Fruit fly (Drosophila melanogaster): ENCODE data around the gene rho.
A peak's percentile ranks its signal among the peaks of the same experiment; 100 is the strongest.

Gene rho

DNA sequence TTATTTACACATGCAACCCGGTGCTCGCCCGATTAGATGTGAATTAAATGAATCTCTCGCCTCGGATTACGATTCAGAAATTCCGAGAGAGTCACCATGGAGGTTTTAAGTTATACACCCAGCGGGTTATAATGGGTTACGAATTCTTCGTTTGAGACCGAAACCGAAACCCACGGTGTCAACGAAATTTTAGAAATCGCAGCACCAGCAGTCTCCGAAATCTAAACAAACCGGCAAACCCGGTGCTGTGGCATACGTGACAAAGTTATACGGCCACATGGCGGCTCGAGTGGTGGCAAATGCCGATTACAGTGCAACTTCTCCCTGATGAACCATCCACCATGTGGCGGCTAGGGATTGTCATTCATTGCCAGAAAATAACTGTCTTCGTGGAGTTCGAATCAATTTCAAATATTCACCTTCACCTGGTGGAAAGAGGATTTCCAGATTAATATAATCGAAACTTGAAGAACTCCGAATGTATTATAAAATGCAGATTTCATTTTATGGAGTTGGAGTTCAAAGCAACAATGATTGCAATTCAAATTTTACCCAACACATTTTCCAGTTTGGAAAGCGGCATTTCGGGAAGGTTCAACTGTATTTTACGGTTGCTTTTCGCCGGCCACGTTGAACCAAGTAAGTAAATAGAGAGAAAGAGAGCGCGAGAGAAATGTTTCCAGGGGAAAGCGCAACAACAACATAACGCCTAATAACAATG, 52.4 kb downstream of the rho start (continued):
- TF ChIP-seq sr (GFP tag; IDR thresholded peaks at IDR 0.05) (no peak), CG31388 (GFP tag; optimal IDR thresholded peaks at IDR 0.05) (peak; percentile 32), Opbp (GFP tag; IDR thresholded peaks at IDR 0.05; ENCODE audit: partially characterized antibody) (no peak), repo (GFP tag; optimal IDR thresholded peaks at IDR 0.05) (peak; percentile 43), maf-S (GFP tag; optimal IDR thresholded peaks at IDR 0.05) (peak; percentile 31), CG18476 (GFP tag; optimal IDR thresholded peaks at IDR 0.05) (peak; percentile 68), peb (GFP tag; IDR thresholded peaks at IDR 0.05) (peak; percentile 47; the same call in 1 of the 2 replicates), ssp (GFP tag; IDR thresholded peaks at IDR 0.05) (peak; percentile 41; the same call in 1 of the 2 replicates), nmo (GFP tag; optimal IDR thresholded peaks at IDR 0.05) (peak; percentile 85), CG9817 (tag; optimal IDR thresholded peaks at IDR 0.05) (peak; percentile 66), Dfd (GFP tag; optimal IDR thresholded peaks at IDR 0.05) (no peak), dmrt11E (tag; optimal IDR thresholded peaks at IDR 0.05) (peak; percentile 78), CG7839 (tag; optimal IDR thresholded peaks at IDR 0.05) (peak; percentile 80), p53 (GFP tag; optimal IDR thresholded peaks at IDR 0.05) (no peak), Med (GFP tag) (peak; percentile 93), ERR (GFP tag; optimal IDR thresholded peaks at IDR 0.05) (no peak), CG12155 (GFP tag; optimal IDR thresholded peaks at IDR 0.05) (peak; percentile 64), fu2 (GFP tag; optimal IDR thresholded peaks at IDR 0.05) (peak; percentile 24), CG14014 (GFP tag; IDR thresholded peaks at IDR 0.05) (peak; percentile 49; the same call in 1 of the 2 replicates), BEAF-32 (GFP tag; optimal IDR thresholded peaks at IDR 0.05) (no peak), CG5953 (GFP tag; IDR thresholded peaks at IDR 0.05) (peak; percentile 51; the same call in 1 of the 2 replicates), CG13123 (GFP tag; optimal IDR thresholded peaks at IDR 0.05) (peak; percentile 42), HLH3B (GFP tag; IDR thresholded peaks at IDR 0.05) (peak; percentile 53; the same call in 1 of the 2 replicates), Scr (GFP tag; IDR thresholded peaks at IDR 0.05; ENCODE audit: partially characterized antibody) (no peak), CG16813 (GFP tag; IDR thresholded peaks at IDR 0.05; ENCODE audit: partially characterized antibody) (no peak), chif (GFP tag; optimal IDR thresholded peaks at IDR 0.05) (peak; percentile 63 to 84), knrl (GFP tag; IDR thresholded peaks at IDR 0.05; ENCODE audit: partially characterized antibody) (no peak), trh (GFP tag; optimal IDR thresholded peaks at IDR 0.05) (peak; percentile 54), zfh1 (GFP tag; IDR thresholded peaks at IDR 0.05) (peak; percentile 68), croc (GFP tag; conservative IDR thresholded peaks at IDR 0.05) (peak; percentile 76), CG34224 (GFP tag; IDR thresholded peaks at IDR 0.05; ENCODE audit: partially characterized antibody) (no peak), ems (GFP tag; optimal IDR thresholded peaks at IDR 0.05) (no peak), CG11723 (GFP tag; optimal IDR thresholded peaks at IDR 0.05) (peak; percentile 74), HLH54F (GFP tag; optimal IDR thresholded peaks at IDR 0.05) (peak; percentile 47), CG10654 (GFP tag; optimal IDR thresholded peaks at IDR 0.05) (peak; percentile 49), Jarid2 (GFP tag; optimal IDR thresholded peaks at IDR 0.05) (peak; percentile 8), ase (GFP tag; IDR thresholded peaks at IDR 0.05) (0 out of 3 replicates have a peak, but pooled peaks have one; percentile 5), D19B (GFP tag; optimal IDR thresholded peaks at IDR 0.05) (no peak), corto (GFP tag; optimal IDR thresholded peaks at IDR 0.05) (no peak), CHES-1-like (GFP tag; optimal IDR thresholded peaks at IDR 0.05) (peak; percentile 62), CG6654 (GFP tag; optimal IDR thresholded peaks at IDR 0.05) (peak; percentile 41), CkIIα-i1 (GFP tag; IDR thresholded peaks at IDR 0.05) (no peak), Hey (tag; optimal IDR thresholded peaks at IDR 0.05) (no peak), Sin3A (optimal IDR thresholded peaks at IDR 0.05) (no peak), pzg (GFP tag; optimal IDR thresholded peaks at IDR 0.05) (no peak), CG16863 (GFP tag; optimal IDR thresholded peaks at IDR 0.05) (peak; percentile 70), cato (GFP tag; optimal IDR thresholded peaks at IDR 0.05; ENCODE audit: borderline replicate concordance) (peak; percentile 12), Mes4 (GFP tag; optimal IDR thresholded peaks at IDR 0.05) (peak; percentile 57), CG9876 (GFP tag; optimal IDR thresholded peaks at IDR 0.05) (peak; percentile 55)
